Worm (Caenorhabditis elegans) whole organism, L3 larva: ENCODE results near the gene Y47D7A.18.
A peak's percentile ranks its signal among the peaks of the same experiment; 100 is the strongest.

ENCODE experiments used
- ZK546.5 ChIP-seq: sonication (generic microtip); optimal IDR thresholded peaks from 2 replicates; lab custom pipeline; 2017; ENCODE audit warnings: missing biosample characterization, missing genetic modification characterization
- aly-2 ChIP-seq: fragments of 150-350 bp; optimal IDR thresholded peaks from 2 replicates; lab custom pipeline; 2014; ENCODE audit warnings: missing biosample characterization, missing genetic modification characterization
- ama-1 ChIP-seq: fragments of 150-350 bp; optimal IDR thresholded peaks from 2 replicates; lab custom pipeline; 2018
- ceh-16 ChIP-seq: sonication (generic microtip); optimal IDR thresholded peaks from 2 replicates; lab custom pipeline; 2017; ENCODE audit warnings: missing biosample characterization, missing genetic modification characterization
- ceh-28 ChIP-seq: fragments of 150-350 bp; optimal IDR thresholded peaks from 2 replicates; lab custom pipeline; 2014; ENCODE audit warnings: missing biosample characterization, missing genetic modification reagents, missing genetic modification characterization
- ceh-82 ChIP-seq: fragments of 150-350 bp; optimal IDR thresholded peaks from 2 replicates; lab custom pipeline; 2014; ENCODE audit warnings: missing biosample characterization, missing genetic modification characterization
- ceh-9 ChIP-seq: sonication (generic microtip); optimal IDR thresholded peaks from 2 replicates; lab custom pipeline; 2018; ENCODE audit warnings: missing biosample characterization, missing genetic modification characterization
- daf-12 ChIP-seq: fragments of 150-350 bp; optimal IDR thresholded peaks from 2 replicates; lab custom pipeline; 2014; ENCODE audit warnings: missing biosample characterization, missing genetic modification reagents, missing genetic modification characterization
- egl-27 ChIP-seq: sonication (generic microtip); optimal IDR thresholded peaks from 4 replicates; lab custom pipeline; 2017; ENCODE audit warnings: missing biosample characterization, missing genetic modification reagents, missing genetic modification characterization
- egl-5 ChIP-seq: fragments of 150-350 bp; optimal IDR thresholded peaks from 2 replicates; lab custom pipeline; 2017; ENCODE audit warnings: missing biosample characterization, missing genetic modification reagents, missing genetic modification characterization, inconsistent platforms
- elt-1 ChIP-seq: fragments of 150-350 bp; optimal IDR thresholded peaks from 2 replicates; lab custom pipeline; 2014; ENCODE audit warnings: missing biosample characterization, missing genetic modification characterization
- elt-2 ChIP-seq: sonication (generic microtip); optimal IDR thresholded peaks from 2 replicates; lab custom pipeline; 2016; ENCODE audit warnings: missing genetic modification reagents, mild to moderate bottlenecking, missing genetic modification characterization, missing compliant biosample characterization
- elt-3 ChIP-seq, 3 experiments: fragments of 150-350 bp in 1 of 3; sonication (generic microtip) in 2 of 3; optimal IDR thresholded peaks; 2 replicates in 2 of 3; 4 replicates in 1 of 3; lab custom pipeline; 2014 to 2017; ENCODE audit warnings: missing biosample characterization in 3 of 3, missing genetic modification characterization in 3 of 3
- eor-1 ChIP-seq, 2 experiments: fragments of 150-350 bp; optimal IDR thresholded peaks; 2 replicates each; lab custom pipeline; 2014 to 2018; ENCODE audit warnings: missing biosample characterization in 2 of 2, missing genetic modification characterization in 2 of 2
- fkh-10 ChIP-seq: sonication (generic microtip); optimal IDR thresholded peaks from 2 replicates; lab custom pipeline; 2017; ENCODE audit warnings: missing biosample characterization, missing genetic modification reagents, missing genetic modification characterization
- fkh-2 ChIP-seq: fragments of 150-350 bp; optimal IDR thresholded peaks from 2 replicates; lab custom pipeline; 2014; ENCODE audit warnings: missing biosample characterization, missing genetic modification reagents, missing genetic modification characterization
- fos-1 ChIP-seq: fragments of 150-350 bp; optimal IDR thresholded peaks from 2 replicates; lab custom pipeline; 2014; ENCODE audit warnings: missing biosample characterization, missing genetic modification characterization
- lin-15B ChIP-seq: fragments of 150-350 bp; optimal IDR thresholded peaks from 2 replicates; lab custom pipeline; 2014; ENCODE audit warnings: missing biosample characterization, missing genetic modification characterization
- lin-39 ChIP-seq: fragments of 150-350 bp; optimal IDR thresholded peaks from 2 replicates; lab custom pipeline; 2018; ENCODE audit warnings: missing biosample characterization, missing genetic modification reagents, missing genetic modification characterization
- lsy-12 ChIP-seq: sonication (generic microtip); optimal IDR thresholded peaks from 2 replicates; lab custom pipeline; 2016; ENCODE audit warnings: mild to moderate bottlenecking, missing genetic modification characterization, missing compliant biosample characterization
- mdl-1 ChIP-seq: fragments of 150-350 bp; optimal IDR thresholded peaks from 2 replicates; lab custom pipeline; 2014; ENCODE audit warnings: missing biosample characterization, missing genetic modification characterization
- mml-1 ChIP-seq: fragments of 150-350 bp; sonication (generic microtip); optimal IDR thresholded peaks from 3 replicates; lab custom pipeline; 2014; ENCODE audit warnings: missing biosample characterization, missing genetic modification characterization
- nhr-11 ChIP-seq: fragments of 150-350 bp; optimal IDR thresholded peaks from 2 replicates; lab custom pipeline; 2014; ENCODE audit warnings: missing biosample characterization, missing genetic modification characterization
- nhr-12 ChIP-seq: fragments of 150-350 bp; optimal IDR thresholded peaks from 2 replicates; lab custom pipeline; 2014; ENCODE audit warnings: missing biosample characterization, missing genetic modification characterization
- nhr-23 ChIP-seq: fragments of 150-350 bp; optimal IDR thresholded peaks from 2 replicates; lab custom pipeline; 2014; ENCODE audit warnings: missing biosample characterization, missing genetic modification reagents, missing genetic modification characterization
- nhr-237 ChIP-seq: fragments of 150-350 bp; optimal IDR thresholded peaks from 2 replicates; lab custom pipeline; 2014; ENCODE audit warnings: missing biosample characterization, missing genetic modification characterization
- nhr-25 ChIP-seq: sonication (generic microtip); optimal IDR thresholded peaks from 2 replicates; lab custom pipeline; 2017; ENCODE audit warnings: missing biosample characterization, missing genetic modification characterization
- nhr-43 ChIP-seq: sonication (generic microtip); optimal IDR thresholded peaks from 2 replicates; lab custom pipeline; 2016; ENCODE audit warnings: mild to moderate bottlenecking, missing genetic modification characterization, missing compliant biosample characterization; ENCODE audit not compliant: poor library complexity, severe bottlenecking
- nhr-67 ChIP-seq: fragments of 150-350 bp; optimal IDR thresholded peaks from 2 replicates; lab custom pipeline; 2014; ENCODE audit warnings: missing biosample characterization, missing genetic modification characterization
- nhr-76 ChIP-seq: fragments of 150-350 bp; sonication (generic microtip); optimal IDR thresholded peaks from 5 replicates; lab custom pipeline; 2014; ENCODE audit warnings: missing biosample characterization, missing genetic modification characterization
- pha-4 ChIP-seq: fragments of 150-350 bp; optimal IDR thresholded peaks from 2 replicates; lab custom pipeline; 2014; ENCODE audit warnings: missing biosample characterization, missing genetic modification reagents, missing genetic modification characterization
- pqm-1 ChIP-seq: fragments of 150-350 bp; optimal IDR thresholded peaks from 2 replicates; lab custom pipeline; 2017; ENCODE audit warnings: missing biosample characterization, missing genetic modification characterization, inconsistent platforms
- sea-2 ChIP-seq: fragments of 150-350 bp; sonication (generic microtip); optimal IDR thresholded peaks from 4 replicates; lab custom pipeline; 2014; ENCODE audit warnings: missing biosample characterization, missing genetic modification reagents, missing genetic modification characterization
- skn-1 ChIP-seq: fragments of 150-350 bp; optimal IDR thresholded peaks from 2 replicates; lab custom pipeline; 2014; ENCODE audit warnings: missing biosample characterization, missing genetic modification characterization
- snpc-4 ChIP-seq: fragments of 150-350 bp; optimal IDR thresholded peaks from 2 replicates; lab custom pipeline; 2014; ENCODE audit warnings: missing biosample characterization, missing genetic modification characterization
- unc-39 ChIP-seq: sonication (generic microtip); optimal IDR thresholded peaks from 4 replicates; lab custom pipeline; 2017; ENCODE audit warnings: missing biosample characterization, missing genetic modification characterization
- unc-62 ChIP-seq: fragments of 150-350 bp; sonication (generic microtip); optimal IDR thresholded peaks from 4 replicates; lab custom pipeline; 2014; ENCODE audit warnings: missing biosample characterization, missing genetic modification reagents, missing genetic modification characterization
- ztf-11 ChIP-seq: fragments of 150-350 bp; optimal IDR thresholded peaks from 2 replicates; lab custom pipeline; 2014; ENCODE audit warnings: missing biosample characterization, missing genetic modification characterization
- ztf-4 ChIP-seq: fragments of 150-350 bp; optimal IDR thresholded peaks from 2 replicates; lab custom pipeline; 2014; ENCODE audit warnings: missing biosample characterization, missing genetic modification characterization

The Y47D7A.18 gene

DNA sequence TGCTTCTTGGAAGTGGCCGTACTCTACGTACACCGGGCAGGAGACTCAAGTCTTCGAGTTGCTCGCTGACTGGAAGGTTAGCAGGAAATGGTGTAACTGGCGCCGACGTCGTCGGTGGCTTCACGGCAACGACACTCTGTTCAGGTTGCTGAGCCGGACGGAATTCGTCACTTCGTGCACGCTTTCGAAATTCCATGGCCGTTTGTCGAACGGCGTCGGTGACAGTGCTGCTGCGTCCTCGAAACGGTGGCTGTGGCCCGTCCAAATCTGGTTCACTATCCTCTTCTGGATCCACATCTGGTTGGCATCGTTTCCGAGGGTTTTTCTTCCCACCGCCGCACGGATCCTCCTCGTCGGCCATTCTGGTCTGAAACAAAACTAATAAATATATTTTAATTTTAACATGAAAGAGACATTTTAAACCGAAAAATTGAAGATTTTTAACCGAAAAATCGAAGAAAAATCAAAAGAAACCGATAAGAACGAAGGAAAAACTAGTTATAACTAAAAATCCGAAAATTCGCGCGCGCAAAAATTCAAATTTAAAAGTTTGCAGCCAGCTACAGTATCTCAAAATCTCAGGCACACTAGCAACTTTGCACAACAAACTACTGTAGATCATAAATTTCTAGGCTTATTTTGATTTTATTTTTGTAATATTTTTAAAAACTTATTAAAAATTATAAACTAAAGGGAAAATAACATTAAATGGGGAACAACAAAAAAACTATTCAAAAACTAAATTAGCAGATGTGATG is 40.6 kb downstream of the Y47D7A.18 start, which contains the start of gene F32D1.7:
Gene F32D1.7 (minus strand): TSS at position 367 of the 758 bp plus-strand sequence.
- TF ChIP-seq nhr-23 = no peak
- no peak for TF ChIP-seq nhr-12 (tag; lab: Kevin White, UChicago)
- no peak for TF ChIP-seq eor-1 (tag; optimal IDR thresholded peaks at IDR 0.05; lab: Kevin White, UChicago)
- TF ChIP-seq fkh-2 (tag; lab: Kevin White, UChicago) = no peak

DNA sequence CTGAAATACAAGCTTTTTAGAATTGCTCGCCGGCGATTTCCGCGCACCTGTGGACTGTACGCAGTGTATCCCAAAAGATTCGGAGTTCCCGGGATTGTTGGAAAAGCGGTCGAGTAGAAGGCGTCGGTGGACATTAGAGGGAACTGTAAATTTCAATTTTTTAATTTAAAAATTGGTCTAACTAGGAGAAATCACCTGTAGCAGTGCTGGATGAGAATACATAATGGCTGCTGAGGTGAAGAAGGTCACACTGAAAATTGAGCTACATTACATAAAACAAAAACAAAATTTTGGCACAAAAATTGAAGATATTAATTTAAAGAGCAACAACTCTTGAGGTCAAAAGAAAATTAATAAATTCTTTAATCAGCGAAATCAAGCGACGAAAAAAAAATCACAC is 42.0 kb downstream of the Y47D7A.18 start, which contains the start of gene neg-1:
Gene neg-1 (minus strand): TSS at position 250 of the 400 bp plus-strand sequence.
- TF ChIP-seq mml-1 (tag; lab: Kevin White, UChicago) (no peak), fos-1 (tag; lab: Kevin White, UChicago) (no peak), egl-27 (tag; lab: Kevin White, UChicago) (no peak), ztf-4 (tag; lab: Kevin White, UChicago) (no peak), elt-2 (tag; lab: Kevin White, UChicago) (no peak), daf-12 (no peak), nhr-76 (tag; lab: Kevin White, UChicago) (no peak), ZK546.5 (tag; lab: Kevin White, UChicago) (no peak), snpc-4 (tag; lab: Kevin White, UChicago) (no peak), ztf-11 (tag; lab: Kevin White, UChicago) (no peak)

DNA sequence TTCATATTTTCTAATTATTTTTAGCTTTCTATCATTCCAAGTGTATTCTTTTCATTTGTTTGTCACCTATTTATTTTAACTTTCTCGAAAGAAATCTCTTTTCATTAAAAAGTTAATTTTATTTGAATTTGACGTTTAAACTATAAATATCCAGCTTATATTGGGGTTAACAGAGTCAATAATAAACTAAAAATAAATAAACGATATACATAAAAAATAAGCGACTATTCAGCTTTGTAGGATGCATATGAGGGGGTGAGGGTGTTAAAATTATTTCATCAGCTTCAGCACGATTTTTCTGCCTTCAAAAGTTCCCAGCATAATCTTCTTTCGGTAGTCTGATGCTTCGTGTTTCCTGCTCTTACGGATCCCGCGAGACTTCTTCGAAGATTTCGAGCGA is 43.0 kb downstream of the Y47D7A.18 start:
- TF ChIP-seq daf-12 = no peak
- no peak for TF ChIP-seq ceh-28 (tag; lab: Kevin White, UChicago)
- TF ChIP-seq elt-1 (tag; lab: Kevin White, UChicago) = no peak
- TF ChIP-seq ZK546.5 (tag; lab: Kevin White, UChicago) = no peak
- no peak for TF ChIP-seq nhr-23
- no peak for TF ChIP-seq elt-3 (tag; optimal IDR thresholded peaks at IDR 0.05; lab: Kevin White, UChicago)

DNA sequence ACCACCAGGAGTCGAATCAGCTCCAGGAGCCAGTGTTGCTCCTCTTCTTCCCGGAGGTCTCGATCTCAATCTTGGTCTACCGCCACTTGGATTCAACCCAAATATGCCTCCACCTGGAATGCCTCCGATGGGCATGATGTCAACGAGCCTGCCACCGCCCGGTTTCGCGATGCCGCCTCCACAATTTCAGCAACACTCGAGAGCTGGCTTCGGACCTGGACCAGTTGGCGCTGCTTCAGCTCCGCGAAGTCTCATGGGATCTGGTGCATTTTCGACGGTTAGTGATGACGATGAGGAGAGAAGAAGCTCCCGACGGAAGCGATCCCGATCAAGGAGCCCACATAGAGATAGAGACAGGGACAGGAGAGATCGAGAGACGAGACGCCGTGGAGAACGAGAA is 43.6 kb downstream of the Y47D7A.18 start:
- TF ChIP-seq aly-2 (tag; lab: Kevin White, UChicago) = no peak
- no peak for TF ChIP-seq lin-39
- TF ChIP-seq ceh-9 (tag; lab: Kevin White, UChicago) = no peak
- no peak for TF ChIP-seq ama-1 (lab: Kevin White, UChicago)
- no peak for TF ChIP-seq unc-39 (tag; lab: Kevin White, UChicago)
- no peak for TF ChIP-seq nhr-67 (tag; lab: Kevin White, UChicago)
- TF ChIP-seq ceh-82 (tag; lab: Kevin White, UChicago) = no peak
- no peak for TF ChIP-seq pha-4
- TF ChIP-seq nhr-237 = no peak
- no peak for TF ChIP-seq nhr-23
- TF ChIP-seq pqm-1 (tag; lab: Kevin White, UChicago) = no peak
- no peak for TF ChIP-seq sea-2 (GFP tag; lab: Kevin White, UChicago)
- TF ChIP-seq lsy-12 (tag; lab: Kevin White, UChicago) = no peak
- no peak for TF ChIP-seq nhr-12 (tag; lab: Kevin White, UChicago)
- TF ChIP-seq snpc-4 (tag; lab: Kevin White, UChicago) = no peak
- TF ChIP-seq nhr-11 (tag; lab: Kevin White, UChicago) = no peak
- TF ChIP-seq elt-2 (tag; lab: Kevin White, UChicago) = no peak
- TF ChIP-seq egl-27 (tag; lab: Kevin White, UChicago) = no peak
- TF ChIP-seq fos-1 (tag; lab: Kevin White, UChicago) = no peak

DNA sequence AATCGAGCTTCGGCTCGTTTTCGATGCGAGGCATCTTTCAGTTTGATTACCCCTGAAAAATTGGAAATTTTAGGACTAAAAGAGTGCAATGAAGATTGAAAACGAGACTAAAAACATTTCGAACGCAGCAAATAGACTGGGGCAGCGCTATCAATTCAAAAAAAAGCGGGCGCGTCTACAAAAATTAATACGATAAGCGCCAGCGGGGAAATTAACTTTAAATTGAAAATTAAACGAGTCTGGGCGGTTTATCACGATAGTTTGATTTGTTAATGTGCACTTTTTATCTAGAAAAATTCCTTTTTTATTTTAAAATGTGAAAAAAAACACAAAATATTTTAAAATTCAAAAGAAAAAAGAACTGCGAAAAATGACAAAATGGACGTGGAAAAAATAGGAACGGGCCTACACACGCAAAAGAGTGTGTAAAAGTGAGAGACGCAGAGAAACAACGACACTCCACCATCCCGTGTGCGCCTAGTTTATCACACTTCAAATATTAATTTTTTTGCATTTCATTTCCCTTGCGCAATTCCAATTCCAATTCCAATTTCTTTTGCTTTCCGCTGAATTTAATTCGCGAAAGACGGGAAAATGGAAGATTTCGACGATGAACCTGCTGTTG is 45.2 kb downstream of the Y47D7A.18 start, which contains the start of the genes gmpr-1 and fipp-1:
Gene gmpr-1 (minus strand): TSS at position 75 of the 625 bp plus-strand sequence.
Gene fipp-1 (plus strand): TSS at position 499 of the 625 bp plus-strand sequence.
- TF ChIP-seq ZK546.5 (tag; lab: Kevin White, UChicago) (no peak), egl-27 (tag; lab: Kevin White, UChicago) (no peak), elt-3 (tag; optimal IDR thresholded peaks at IDR 0.05; lab: Kevin White, UChicago) (no peak), lsy-12 (tag; lab: Kevin White, UChicago) (no peak), snpc-4 (tag; lab: Kevin White, UChicago) (no peak), fkh-2 (tag; lab: Kevin White, UChicago) (no peak), ama-1 (lab: Kevin White, UChicago) (no peak), unc-62 (GFP tag; lab: Kevin White, UChicago) (no peak), pqm-1 (tag; lab: Kevin White, UChicago) (no peak), egl-5 (tag; lab: Kevin White, UChicago) (no peak), nhr-237 (no peak), nhr-43 (no peak), fos-1 (tag; lab: Kevin White, UChicago) (no peak), nhr-25 (no peak), nhr-23 (peak; percentile 69), nhr-11 (tag; lab: Kevin White, UChicago) (no peak), nhr-76 (tag; lab: Kevin White, UChicago) (no peak), fkh-10 (no peak), lin-15B (peak; percentile 61), aly-2 (tag; lab: Kevin White, UChicago) (no peak), mdl-1 (tag; lab: Kevin White, UChicago) (no peak), ceh-9 (tag; lab: Kevin White, UChicago) (no peak), elt-2 (tag; lab: Kevin White, UChicago) (peak; percentile 74), sea-2 (GFP tag; lab: Kevin White, UChicago) (no peak), ceh-16 (tag; lab: Kevin White, UChicago) (no peak), lin-39 (peak; percentile 16), ceh-28 (tag; lab: Kevin White, UChicago) (no peak), skn-1 (no peak), nhr-67 (tag; lab: Kevin White, UChicago) (no peak)
